Fruit fly (Drosophila melanogaster) Kc167 (cell line): ENCODE results near the gene CG13465.

Experiments
- Myc ChIP-seq: fragments of >200 bp; optimal IDR thresholded peaks from 2 replicates; lab custom pipeline; 2017; ENCODE audit warnings: missing external identifiers
- insv ChIP-seq: fragments of >200 bp; optimal IDR thresholded peaks from 3 replicates; lab custom pipeline; 2018; ENCODE audit warnings: missing external identifiers
- ttk ChIP-seq: sonication (Bioruptor generic); optimal IDR thresholded peaks from 2 replicates; lab custom pipeline; 2017; ENCODE audit warnings: missing external identifiers

DNA sequence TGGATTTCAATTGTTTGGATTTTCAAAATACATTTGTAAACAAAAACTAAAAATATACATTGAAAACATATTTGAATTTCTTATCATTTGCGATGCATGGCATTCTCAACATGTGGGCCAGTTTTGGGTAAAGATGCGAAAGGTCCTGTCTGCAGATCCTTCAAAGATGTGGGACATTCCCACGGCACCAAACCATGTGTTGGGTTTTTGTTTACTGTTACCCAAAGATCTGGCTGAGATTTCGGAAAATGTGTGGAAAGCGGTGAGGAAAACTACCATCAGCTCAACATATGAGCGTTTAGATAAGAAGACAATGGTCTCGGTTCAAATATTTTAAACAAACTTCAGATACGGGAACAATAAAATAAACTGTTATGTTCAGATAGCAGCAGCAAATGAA is 31.9 kb upstream of the CG13465 start:
- TF ChIP-seq insv (lab: Kevin White, UChicago) = no peak
- no peak for TF ChIP-seq Myc (lab: Kevin White, UChicago)
- no peak for TF ChIP-seq ttk (lab: Kevin White, UChicago)
